Fruit fly (Drosophila melanogaster): ENCODE results near the gene CG4766.

The CG4766 gene

DNA sequence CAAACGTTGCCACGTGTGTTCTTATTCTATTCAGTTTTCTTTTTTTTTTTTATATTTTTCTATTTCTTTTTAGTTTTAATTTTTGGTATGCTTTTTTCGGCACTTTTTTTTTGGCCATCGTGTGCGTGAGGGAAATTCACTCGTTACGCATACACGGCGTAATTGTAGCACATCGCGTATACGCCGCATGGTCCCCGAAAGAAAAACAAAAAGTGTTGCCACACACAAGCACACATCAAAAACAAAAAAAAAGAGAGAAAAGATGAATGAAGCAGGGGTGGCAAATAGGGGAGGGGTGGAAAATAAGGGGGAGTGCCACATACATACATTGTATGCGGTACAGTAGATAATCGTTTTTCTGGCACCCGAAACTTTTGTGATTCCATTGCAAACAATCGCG is 22.8 kb downstream of the CG4766 start (continued):
- TF ChIP-seq CG7987 (GFP tag; optimal IDR thresholded peaks at IDR 0.05) (no peak), fru (optimal IDR thresholded peaks at IDR 0.05) (no peak), bbx (GFP tag; IDR thresholded peaks at IDR 0.05; ENCODE audit: partially characterized antibody) (no peak), CG9876 (GFP tag; optimal IDR thresholded peaks at IDR 0.05) (no peak), zfh2 (GFP tag; optimal IDR thresholded peaks at IDR 0.05) (no peak), CG32772 (GFP tag; IDR thresholded peaks at IDR 0.05) (peak; percentile 30; the same call in 1 of the 2 replicates), CG7372 (GFP tag; IDR thresholded peaks at IDR 0.05) (peak; percentile 57; the same call in 1 of the 2 replicates), lmd (GFP tag; IDR thresholded peaks at IDR 0.05) (no peak), gt (GFP tag; IDR thresholded peaks at IDR 0.05) (no peak), Hmr (GFP tag; optimal IDR thresholded peaks at IDR 0.05) (no peak)

DNA sequence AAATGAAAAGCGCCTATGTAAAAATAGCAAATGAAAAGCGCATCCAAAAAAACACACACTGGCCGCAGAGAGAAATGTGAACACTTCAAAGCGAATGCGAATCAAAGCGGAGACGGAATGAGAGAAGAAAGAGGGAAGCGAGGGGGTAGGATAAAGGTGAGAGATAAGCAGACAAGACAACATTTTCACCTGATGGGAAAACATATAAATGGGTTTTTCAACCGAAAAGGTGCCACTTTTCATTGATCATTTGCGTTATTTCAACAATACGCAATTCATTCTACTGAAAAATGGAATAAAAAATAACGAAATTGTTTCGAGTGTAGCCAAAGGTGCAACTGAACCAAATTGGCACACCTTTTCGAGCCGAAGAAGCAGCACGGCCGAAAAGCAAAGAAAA is 23.5 kb downstream of the CG4766 start:
- TF ChIP-seq CG6689 (GFP tag; IDR thresholded peaks at IDR 0.05) (0 out of 2 replicates have a peak, but pooled peaks have one; percentile 6), Optix (GFP tag; IDR thresholded peaks at IDR 0.05) (no peak), Meics (GFP tag; optimal IDR thresholded peaks at IDR 0.05) (peak; percentile 18), H2.0 (GFP tag; IDR thresholded peaks at IDR 0.05) (0 out of 2 replicates have a peak, but pooled peaks have one; percentile 22), Rx (GFP tag; IDR thresholded peaks at IDR 0.05) (0 out of 2 replicates have a peak, but pooled peaks have one; percentile 6), chinmo (GFP tag; IDR thresholded peaks at IDR 0.05; ENCODE audit: partially characterized antibody) (no peak), repo (GFP tag; optimal IDR thresholded peaks at IDR 0.05) (no peak), CG13424 (tag; optimal IDR thresholded peaks at IDR 0.05) (peak; percentile 23), phol (tag; optimal IDR thresholded peaks at IDR 0.05) (peak; percentile 21), CG14441 (GFP tag; IDR thresholded peaks at IDR 0.05) (0 out of 2 replicates have a peak, but pooled peaks have one; percentile 22), Taf1 (GFP tag; IDR thresholded peaks at IDR 0.05) (no peak), CG8290 (GFP tag; optimal IDR thresholded peaks at IDR 0.05) (no peak), CG8290 (tag; optimal IDR thresholded peaks at IDR 0.05) (peak in 1 of 2 experiments; percentile 16), CkIIα-i1 (GFP tag; IDR thresholded peaks at IDR 0.05) (no peak), ftz-f1 (GFP tag; optimal IDR thresholded peaks at IDR 0.05) (no peak), CG9437 (GFP tag; optimal IDR thresholded peaks at IDR 0.05) (no peak), aop (GFP tag; IDR thresholded peaks at IDR 0.05) (no peak), CG3847 (GFP tag; IDR thresholded peaks at IDR 0.05) (no peak), fd3F (GFP tag; optimal IDR thresholded peaks at IDR 0.05) (no peak), CG18764 (GFP tag; optimal IDR thresholded peaks at IDR 0.05) (no peak), mam (GFP tag; optimal IDR thresholded peaks at IDR 0.05) (peak; percentile 22), CG13624 (GFP tag; optimal IDR thresholded peaks at IDR 0.05) (no peak), gem (tag; optimal IDR thresholded peaks at IDR 0.05) (peak; percentile 41), Atf3 (GFP tag; optimal IDR thresholded peaks at IDR 0.05) (no peak), crol (GFP tag; IDR thresholded peaks at IDR 0.05) (0 out of 2 replicates have a peak, but pooled peaks have one; percentile 10), sc (optimal IDR thresholded peaks at IDR 0.05) (no peak), sc (GFP tag; optimal IDR thresholded peaks at IDR 0.05) (no peak), seq (GFP tag; IDR thresholded peaks at IDR 0.05) (0 out of 2 replicates have a peak, but pooled peaks have one; percentile 8), eve (GFP tag; optimal IDR thresholded peaks at IDR 0.05) (peak in 1 of 2 experiments; percentile 11), row (GFP tag; IDR thresholded peaks at IDR 0.05) (peak; percentile 35; the same call in 1 of the 3 replicates), CG32532 (GFP tag; IDR thresholded peaks at IDR 0.05) (0 out of 2 replicates have a peak, but pooled peaks have one; percentile 32), CG2120 (GFP tag; optimal IDR thresholded peaks at IDR 0.05) (peak; percentile 22), Hr51 (GFP tag; optimal IDR thresholded peaks at IDR 0.05) (peak in 1 of 2 experiments; percentile 36), CG30403 (GFP tag; optimal IDR thresholded peaks at IDR 0.05) (peak; percentile 22), CG14710 (tag; optimal IDR thresholded peaks at IDR 0.05) (no peak), hth (optimal IDR thresholded peaks at IDR 0.05) (no peak), CG12659 (GFP tag; optimal IDR thresholded peaks at IDR 0.05) (peak; percentile 16), CG1792 (GFP tag; optimal IDR thresholded peaks at IDR 0.05) (peak; percentile 9), CG9932 (GFP tag; IDR thresholded peaks at IDR 0.05) (0 out of 2 replicates have a peak, but pooled peaks have one; percentile 4), CG1233 (GFP tag; optimal IDR thresholded peaks at IDR 0.05) (no peak), hbn (GFP tag; IDR thresholded peaks at IDR 0.05; ENCODE audit: partially characterized antibody) (no peak), Hsf (GFP tag; optimal IDR thresholded peaks at IDR 0.05) (peak; percentile 19)

Measured in whole organism, embryonic.